Fruit fly (Drosophila melanogaster) ovary, adult (tissue): ENCODE data around the gene CG32036.

Source experiments
- CG17801 ChIP-seq: fragments of 200-800 bp; optimal IDR thresholded peaks from 2 replicates; lab custom pipeline; 2019; ENCODE audit warnings: missing biosample characterization, mild to moderate bottlenecking, missing genetic modification characterization, moderate library complexity; ENCODE audit not compliant: partially characterized antibody

Gene CG32036

DNA sequence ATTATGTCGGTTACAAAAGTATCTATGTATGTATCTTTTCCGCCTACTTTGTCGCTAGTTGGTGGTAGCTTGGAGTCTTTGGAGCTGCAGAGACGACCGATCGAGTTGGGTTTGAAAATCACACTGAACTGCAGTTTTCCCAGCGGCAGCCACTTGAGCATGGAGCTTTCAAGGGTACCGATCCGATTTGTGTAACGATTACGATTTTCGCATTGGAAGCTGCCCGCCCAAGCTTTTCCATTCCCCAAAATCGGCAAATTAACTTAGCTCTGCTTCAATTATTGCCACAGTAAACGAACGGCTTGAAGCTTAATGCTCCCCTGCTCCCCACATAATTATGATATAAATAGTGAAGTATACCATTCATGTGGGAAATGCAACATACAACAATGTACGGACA lies at the start of gene CG32036:
Gene CG32036 (minus strand): TSS at position 101 of the 400 bp plus-strand sequence.
- TF ChIP-seq CG17801 (GFP tag; lab: Kevin White, UChicago) = no peak

- TF ChIP-seq CG17801 (GFP tag; lab: Kevin White, UChicago) = no peak
Measured at dm6 chr3L:9528835-9529234, 39.8 kb upstream of the CG32036 start, which contains the start of gene Or67a. Or67a (plus strand) TSS chr3L:9529067.

DNA sequence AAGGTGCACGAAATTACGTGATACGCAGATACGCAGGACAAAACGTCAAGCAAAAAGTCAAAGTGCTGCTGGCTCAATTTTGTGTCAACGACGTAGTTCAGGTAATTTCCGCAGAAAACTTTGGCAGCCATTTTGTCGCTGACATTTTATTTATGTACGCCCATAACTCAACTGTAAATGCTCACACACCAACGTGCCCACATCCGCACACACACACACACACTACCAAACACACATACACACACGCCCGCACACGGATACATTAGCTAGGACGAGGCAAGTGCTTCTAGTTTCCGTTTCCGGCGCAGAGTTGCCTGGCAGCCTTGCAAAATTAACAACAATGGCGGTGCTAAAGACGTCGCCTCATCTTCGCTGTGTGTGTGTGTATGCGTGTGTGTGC lies 36.4 kb upstream of the CG32036 start, which contains the start of gene CG33700:
Gene CG33700 (minus strand): TSS at position 101 of the 400 bp plus-strand sequence.
- TF ChIP-seq CG17801 (GFP tag; lab: Kevin White, UChicago) = no peak

dm6 chr3L:9513309-9513708 lies 24.3 kb upstream of the CG32036 start, which contains the start of gene CG33702:
CG33702 (minus strand) TSS chr3L:9513409.
- TF ChIP-seq CG17801 (GFP tag; lab: Kevin White, UChicago) = no peak

DNA sequence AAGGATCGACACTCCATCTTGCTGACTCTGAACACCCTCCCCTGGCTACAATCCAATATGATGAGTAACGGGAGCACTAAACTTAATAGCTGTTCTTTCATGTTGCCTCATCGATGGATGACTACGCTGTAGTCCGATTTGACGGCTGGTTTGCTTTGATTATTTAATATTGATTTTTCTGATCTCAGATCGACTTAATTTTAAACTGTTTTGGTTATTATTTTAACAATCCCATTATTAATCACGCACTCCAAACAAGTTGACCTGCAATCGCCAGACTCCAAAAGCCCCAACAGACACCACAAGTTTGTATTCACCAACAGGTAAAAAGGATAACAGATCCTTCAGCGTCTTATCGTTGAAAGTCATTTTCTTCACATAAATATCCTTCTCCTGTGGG lies 23.5 kb upstream of the CG32036 start, which contains the start of gene CG33703:
Gene CG33703 (minus strand): TSS at position 101 of the 400 bp plus-strand sequence.
- TF ChIP-seq CG17801 (GFP tag; lab: Kevin White, UChicago) = no peak

DNA sequence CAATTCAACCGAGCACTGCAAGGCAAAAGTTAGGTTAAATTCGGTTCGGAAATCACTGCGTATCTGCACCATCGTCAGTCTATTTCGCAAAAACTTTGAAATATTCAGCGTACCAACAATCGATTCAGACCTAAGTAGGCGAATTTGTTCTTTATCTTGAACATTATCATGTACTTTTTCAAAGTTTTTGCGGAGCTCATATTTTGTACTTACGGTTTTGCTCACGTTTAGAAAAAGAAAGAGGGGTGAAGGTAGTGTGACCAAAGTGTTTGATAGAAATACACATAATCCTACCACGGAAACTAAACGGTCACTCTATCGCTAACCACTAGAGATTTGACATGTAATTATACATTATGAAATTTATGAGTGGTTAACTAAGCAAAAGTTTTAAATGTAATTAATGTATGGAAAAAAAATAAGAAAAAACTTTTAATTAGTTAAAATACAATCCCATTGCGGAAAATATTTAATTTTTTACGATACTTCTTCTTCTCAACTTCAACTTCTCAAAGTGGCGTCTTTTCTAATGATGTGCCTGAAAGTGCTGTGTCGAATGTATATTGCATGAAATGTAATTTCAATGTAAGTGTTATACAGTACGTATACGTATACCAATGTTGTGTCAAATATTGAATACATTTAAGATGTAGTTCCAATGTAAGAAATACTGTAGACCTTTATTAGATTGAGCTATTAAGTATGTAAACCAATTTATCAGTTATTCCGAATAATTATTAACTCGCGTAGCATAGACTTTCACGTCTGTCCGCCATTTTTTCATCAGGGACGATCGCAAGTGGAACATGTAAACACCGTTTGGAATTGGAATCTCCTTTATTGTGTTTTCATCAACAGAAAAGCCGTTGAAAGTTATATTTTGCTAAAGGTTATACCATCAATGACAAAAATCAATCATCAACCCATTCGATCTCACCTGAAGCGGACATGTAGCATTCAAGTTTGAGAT lies 22.5 kb upstream of the CG32036 start, which contains the start of gene RpS9:
Gene RpS9 (minus strand): TSS at position 245 of the 970 bp plus-strand sequence.
- peak; percentile 77 for TF ChIP-seq CG17801 (GFP tag; lab: Kevin White, UChicago)

- TF ChIP-seq CG17801 (GFP tag; lab: Kevin White, UChicago) = peak; percentile 44
Measured at dm6 chr3L:9509037-9509830, 20.2 kb upstream of the CG32036 start, which contains the start of gene CG3408. CG3408 (minus strand) TSS chr3L:9509583.

DNA sequence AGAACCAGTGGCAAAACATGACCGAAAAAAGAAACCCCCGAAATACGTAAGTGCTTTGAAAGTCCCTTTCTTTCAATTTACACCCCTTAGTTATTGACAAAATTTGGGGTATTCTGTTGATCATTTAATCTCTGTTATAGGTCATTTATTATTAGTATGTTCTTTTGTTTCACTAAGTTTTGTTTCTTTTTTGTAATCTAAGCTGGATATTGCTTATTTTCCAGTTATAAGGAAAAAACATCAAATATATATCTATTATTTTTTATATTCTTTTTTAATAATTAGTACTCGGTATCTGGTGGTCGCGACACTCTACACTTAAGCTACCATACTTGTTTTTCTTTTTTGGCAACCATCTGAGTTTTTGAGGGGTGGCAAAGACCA lies 19.6 kb upstream of the CG32036 start:
- TF ChIP-seq CG17801 (GFP tag; lab: Kevin White, UChicago) = no peak

dm6 chr3L:9506421-9506820 lies 17.4 kb upstream of the CG32036 start:
- TF ChIP-seq CG17801 (GFP tag; lab: Kevin White, UChicago) = no peak

DNA sequence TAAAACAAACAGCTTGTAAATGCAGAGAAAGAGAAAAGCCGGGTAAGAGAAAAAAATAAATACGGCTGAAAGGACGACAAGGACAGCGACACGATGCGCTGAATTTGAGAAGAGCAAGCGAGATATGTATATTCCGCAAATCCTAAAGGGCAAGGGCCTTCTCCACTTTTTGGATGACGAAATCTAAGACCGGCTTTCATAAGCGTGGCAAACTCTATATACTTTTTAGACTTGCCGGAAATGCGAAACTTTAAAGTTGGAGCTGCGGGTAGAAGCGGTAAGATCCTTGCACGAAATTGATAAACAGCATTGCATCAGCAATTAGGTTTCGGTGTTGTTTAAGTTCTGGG lies 16.7 kb upstream of the CG32036 start:
- TF ChIP-seq CG17801 (GFP tag; lab: Kevin White, UChicago) = no peak

DNA sequence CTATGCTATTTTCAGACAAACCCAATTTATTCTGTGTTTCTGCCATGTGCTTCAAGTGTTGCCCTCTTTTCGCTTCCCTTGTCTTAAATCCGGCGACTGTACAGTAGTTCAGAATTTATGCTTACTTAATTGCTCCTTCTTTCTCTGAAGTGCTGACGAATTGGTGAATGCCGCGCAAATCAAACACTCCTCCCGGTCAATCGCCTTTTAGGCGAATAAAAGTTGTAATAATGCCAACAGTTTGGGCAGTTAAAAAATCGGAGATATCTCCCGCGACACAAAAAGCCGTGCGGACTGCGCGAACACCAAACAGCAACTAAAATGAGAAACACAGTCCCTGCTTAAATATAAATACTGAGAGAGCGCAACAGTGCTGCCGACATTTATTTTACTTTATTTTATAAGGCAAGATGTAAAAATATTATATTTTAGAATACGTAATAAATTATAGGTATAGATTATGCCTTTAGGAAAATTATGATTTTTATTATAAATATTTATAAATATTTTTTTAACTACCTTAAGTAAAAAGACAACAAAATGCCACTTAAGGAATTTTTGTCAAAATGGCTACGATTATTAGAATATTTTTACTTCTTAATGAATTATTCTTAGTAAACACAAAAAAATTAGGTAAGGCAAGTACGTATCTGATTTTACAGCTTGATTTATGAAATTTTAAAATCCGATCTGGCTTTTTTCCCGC lies 16.1 kb upstream of the CG32036 start, which contains the start of gene path:
Gene path (minus strand): TSS at position 322 of the 706 bp plus-strand sequence.
- no peak for TF ChIP-seq CG17801 (GFP tag; lab: Kevin White, UChicago)

DNA sequence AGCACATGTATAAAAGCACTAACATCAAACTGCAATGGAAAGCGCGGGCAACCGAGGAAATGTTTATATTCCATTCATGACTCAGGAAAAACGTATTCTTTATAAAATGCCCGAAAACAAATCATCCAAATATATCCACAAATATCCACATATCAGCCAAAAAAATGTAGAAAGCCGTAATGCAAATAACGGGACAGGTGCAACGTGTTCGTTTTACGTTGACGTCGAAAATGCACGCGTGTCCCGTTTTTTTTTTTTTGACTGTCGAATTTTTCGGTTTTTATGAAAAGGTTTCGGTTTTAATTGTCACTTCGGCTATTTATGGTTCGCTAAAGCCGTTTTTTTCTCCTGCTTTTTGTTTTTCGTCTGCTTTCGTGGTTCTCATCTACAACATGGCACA lies 15.5 kb upstream of the CG32036 start:
- no peak for TF ChIP-seq CG17801 (GFP tag; lab: Kevin White, UChicago)

DNA sequence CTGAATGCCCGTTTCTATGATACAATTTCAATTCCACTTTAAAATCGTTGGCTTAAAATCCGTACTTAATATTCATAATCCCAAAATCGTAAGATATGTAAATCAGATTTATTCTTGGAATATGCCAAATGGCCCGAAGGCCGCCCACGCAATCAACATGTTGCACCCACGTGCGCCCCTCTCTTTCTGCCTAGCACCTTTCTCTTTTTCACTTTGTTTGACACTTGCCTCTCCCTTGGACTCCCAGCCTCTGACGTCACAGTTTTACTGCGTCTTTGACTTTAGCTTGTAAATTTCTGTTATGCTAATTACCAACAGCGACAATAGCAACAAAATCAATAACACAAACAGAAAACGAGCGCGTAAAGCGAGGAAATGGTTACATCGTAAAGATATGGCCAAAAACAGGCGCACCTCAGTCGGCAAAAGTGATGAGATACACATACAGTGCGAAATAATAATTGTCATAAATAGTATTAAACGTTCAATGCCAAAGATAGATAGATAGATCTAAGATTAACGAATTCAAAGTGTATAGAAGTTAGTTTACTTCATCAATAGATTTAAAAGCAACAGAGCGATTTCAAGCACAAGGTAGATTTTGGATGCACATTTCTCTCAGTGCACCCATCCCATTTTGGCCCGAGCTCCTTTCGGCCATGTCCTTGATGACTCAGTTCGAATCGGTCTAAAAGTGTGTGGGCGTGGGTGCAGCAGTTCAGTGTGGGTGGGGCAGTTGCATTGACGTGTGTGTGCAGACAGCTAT lies 14.7 kb upstream of the CG32036 start:
- TF ChIP-seq CG17801 (GFP tag; lab: Kevin White, UChicago) = no peak
